Fruit fly (Drosophila melanogaster) whole organism, pupa: ENCODE measurements around the gene mRpL37.

ENCODE experiments used
- CG12605 ChIP-seq: fragments of 200-800 bp; sonication (Bioruptor generic); IDR thresholded peaks from 2 replicates; pipeline ENCODE4 v1.3.6; 2022; ENCODE audit warnings: missing biosample characterization, missing genetic modification characterization
- CG13204 ChIP-seq: fragments of 200-800 bp; sonication (Bioruptor generic); optimal IDR thresholded peaks from 2 replicates; lab custom pipeline; 2018; ENCODE audit warnings: missing biosample characterization, mild to moderate bottlenecking, missing genetic modification characterization, moderate library complexity
- CG15710 ChIP-seq: fragments of 200-800 bp; sonication (Bioruptor generic); optimal IDR thresholded peaks from 2 replicates; lab custom pipeline; 2018; ENCODE audit warnings: missing biosample characterization, mild to moderate bottlenecking, missing genetic modification characterization, moderate library complexity
- CG17806 ChIP-seq: fragments of 200-800 bp; sonication (Bioruptor generic); optimal IDR thresholded peaks from 2 replicates; lab custom pipeline; 2018; ENCODE audit warnings: missing biosample characterization, mild to moderate bottlenecking, missing genetic modification characterization, moderate library complexity
- CG4496 ChIP-seq: fragments of 200-800 bp; sonication (Bioruptor generic); IDR thresholded peaks from 3 replicates; pipeline ENCODE4 v1.3.6; 2022; ENCODE audit warnings: missing biosample characterization, missing genetic modification characterization
- CG8159 ChIP-seq: fragments of 200-800 bp; sonication (Bioruptor generic); optimal IDR thresholded peaks from 3 replicates; lab custom pipeline; 2018; ENCODE audit warnings: missing biosample characterization, mild to moderate bottlenecking, missing genetic modification characterization, moderate library complexity
- CG9948 ChIP-seq: fragments of 200-800 bp; sonication (Bioruptor generic); optimal IDR thresholded peaks from 2 replicates; lab custom pipeline; 2018; ENCODE audit warnings: missing biosample characterization, mild to moderate bottlenecking, missing genetic modification characterization, moderate library complexity
- D1 ChIP-seq: fragments of 200-800 bp; sonication (Bioruptor generic); optimal IDR thresholded peaks from 2 replicates; lab custom pipeline; 2018; ENCODE audit warnings: missing biosample characterization, mild to moderate bottlenecking, missing genetic modification characterization, moderate library complexity
- EcR ChIP-seq: fragments of 200-800 bp; sonication (Bioruptor generic); optimal IDR thresholded peaks from 3 replicates; lab custom pipeline; 2019; ENCODE audit warnings: missing biosample characterization, missing genetic modification characterization, mild to moderate bottlenecking, moderate library complexity, missing genetic modification reagents
- Pif1A ChIP-seq: fragments of 200-800 bp; sonication (Bioruptor generic); optimal IDR thresholded peaks from 3 replicates; lab custom pipeline; 2016; ENCODE audit warnings: missing biosample characterization, missing genetic modification characterization
- Pif1B ChIP-seq: fragments of 200-800 bp; sonication (Bioruptor generic); optimal IDR thresholded peaks from 3 replicates; lab custom pipeline; 2016; ENCODE audit warnings: missing biosample characterization, missing genetic modification characterization
- fd96Ca ChIP-seq: fragments of 200-800 bp; sonication (Bioruptor generic); IDR thresholded peaks from 3 replicates; pipeline ENCODE4 v1.3.6; 2022; ENCODE audit warnings: missing biosample characterization, missing genetic modification characterization
- gl ChIP-seq: fragments of 200-800 bp; sonication (Bioruptor generic); optimal IDR thresholded peaks from 2 replicates; lab custom pipeline; 2018; ENCODE audit warnings: missing biosample characterization, mild to moderate bottlenecking, missing genetic modification characterization
- rn ChIP-seq: fragments of 200-800 bp; sonication (Bioruptor generic); IDR thresholded peaks from 2 replicates; pipeline ENCODE4 v1.3.6; 2022; ENCODE audit warnings: missing biosample characterization, missing genetic modification characterization

DNA sequence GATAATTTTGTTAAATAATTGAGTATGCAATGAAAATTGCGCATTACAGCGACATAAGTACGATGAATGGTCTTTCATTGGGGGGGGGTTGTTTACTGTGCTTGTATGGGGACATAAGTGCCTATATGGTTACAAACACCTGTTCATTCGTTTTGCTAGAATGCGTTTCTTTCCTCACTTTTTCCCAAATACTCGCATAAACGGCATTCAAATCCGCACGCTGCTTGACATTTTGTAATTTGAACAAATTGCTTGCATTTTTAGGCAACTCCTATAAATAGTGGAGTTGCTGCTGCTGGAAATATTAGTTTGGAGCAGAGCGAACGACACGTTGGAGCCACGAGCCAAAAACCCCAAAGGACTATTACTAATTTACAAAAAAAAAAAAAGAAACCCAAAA, 4.6 kb downstream of the mRpL37 start, which contains the start of gene Desi:
- no peak for TF ChIP-seq gl (tag; lab: Kevin White, UChicago)
- TF ChIP-seq fd96Ca: no peak
- TF ChIP-seq rn (GFP tag; lab: Robert Waterston, UW): no peak
- no peak for TF ChIP-seq CG17806 (tag; lab: Kevin White, UChicago)
- no peak for TF ChIP-seq Pif1B (GFP tag; lab: Kevin White, UChicago)
- no peak for TF ChIP-seq CG13204
- no peak for TF ChIP-seq D1 (tag; lab: Kevin White, UChicago)
- no peak for TF ChIP-seq CG8159
- no peak for TF ChIP-seq CG15710 (tag; lab: Kevin White, UChicago)
- no peak for TF ChIP-seq Pif1A (GFP tag; lab: Kevin White, UChicago)
- no peak for TF ChIP-seq CG4496
- TF ChIP-seq EcR (GFP tag; lab: Kevin White, UChicago): no peak
- TF ChIP-seq CG9948 (tag; lab: Kevin White, UChicago): no peak
- no peak for TF ChIP-seq CG12605 (GFP tag; lab: Robert Waterston, UW)
